Fruit fly (Drosophila melanogaster): Measurements from ENCODE around the gene PGRP-LD.

- no peak for TF ChIP-seq CG5204 (GFP tag; optimal IDR thresholded peaks at IDR 0.05)
- TF ChIP-seq CG33017 (tag; optimal IDR thresholded peaks at IDR 0.05) = no peak
- no peak for TF ChIP-seq cic (GFP tag; optimal IDR thresholded peaks at IDR 0.05)
Measured at dm6 chr3L:5731639-5732038, 48.2 kb upstream of the PGRP-LD start.
